Worm (Caenorhabditis elegans): ENCODE data around the gene fbxc-58.

ce11 chrIV:9397278-9397677 lies 26.0 kb downstream of the fbxc-58 start, which contains the start of gene F56D5.3:
- TF ChIP-seq F10E7.11 (tag; optimal IDR thresholded peaks at IDR 0.05) (no peak), F57C9.4 (tag; optimal IDR thresholded peaks at IDR 0.05) (no peak), akir-1 (GFP tag; optimal IDR thresholded peaks at IDR 0.05) (no peak), die-1 (tag; optimal IDR thresholded peaks at IDR 0.05) (no peak), nhr-179 (tag; optimal IDR thresholded peaks at IDR 0.05) (no peak), snpc-1.1 (tag; optimal IDR thresholded peaks at IDR 0.05; ENCODE audit: insufficient read depth) (no peak), him-1 (tag; optimal IDR thresholded peaks at IDR 0.05) (no peak), fkh-3 (tag; optimal IDR thresholded peaks at IDR 0.05) (no peak), rcor-1 (GFP tag; IDR thresholded peaks at IDR 0.05) (no peak), attf-6 (GFP tag; IDR thresholded peaks at IDR 0.05) (no peak), snpc-4 (GFP tag; optimal IDR thresholded peaks at IDR 0.05) (no peak), snpc-4 (tag; optimal IDR thresholded peaks at IDR 0.05) (no peak)

All from whole organism, young adult.